Fruit fly (Drosophila melanogaster): ENCODE data around the gene Sol1.

dm6 chr3R:12345989-12346388 is 40.1 kb upstream of the Sol1 start:
- TF ChIP-seq sv (GFP tag; optimal IDR thresholded peaks at IDR 0.05) (no peak), OdsH (GFP tag; optimal IDR thresholded peaks at IDR 0.05) (no peak), Rel (GFP tag; optimal IDR thresholded peaks at IDR 0.05) (no peak), Rel (tag; optimal IDR thresholded peaks at IDR 0.05) (no peak), CG32264 (GFP tag; optimal IDR thresholded peaks at IDR 0.05) (no peak), ey (GFP tag; optimal IDR thresholded peaks at IDR 0.05) (no peak), h (GFP tag; optimal IDR thresholded peaks at IDR 0.05) (no peak), psq (GFP tag; optimal IDR thresholded peaks at IDR 0.05) (no peak)
